Fruit fly (Drosophila melanogaster) Kc167 (cell line): ENCODE data around the gene CG34462.

ENCODE experiments used
- Myc ChIP-seq: fragments of >200 bp; optimal IDR thresholded peaks from 2 replicates; lab custom pipeline; 2017; ENCODE audit warnings: missing external identifiers
- Sin3A ChIP-seq: fragments of >200 bp; optimal IDR thresholded peaks from 2 replicates; lab custom pipeline; 2018; ENCODE audit warnings: missing external identifiers
- h ChIP-seq: fragments of >200 bp; optimal IDR thresholded peaks from 3 replicates; lab custom pipeline; 2018; ENCODE audit warnings: missing external identifiers
- psq ChIP-seq: fragments of >200 bp; optimal IDR thresholded peaks from 2 replicates; lab custom pipeline; 2017; ENCODE audit warnings: missing external identifiers

dm6 chr3L:8296941-8297340 is 31.4 kb upstream of the CG34462 start, which contains the start of gene Rab19:
- no peak for TF ChIP-seq Sin3A (lab: Kevin White, UChicago)
- TF ChIP-seq psq (lab: Kevin White, UChicago), result no peak
- no peak for TF ChIP-seq h (lab: Kevin White, UChicago)
- TF ChIP-seq Myc (lab: Kevin White, UChicago), result no peak
